Fruit fly (Drosophila melanogaster): ENCODE data around the gene alpha-Est1.

- TF ChIP-seq OdsH (GFP tag; optimal IDR thresholded peaks at IDR 0.05) (peak; percentile 57), tai (GFP tag; optimal IDR thresholded peaks at IDR 0.05) (no peak), Hr78 (GFP tag; optimal IDR thresholded peaks at IDR 0.05) (no peak), lola (GFP tag; optimal IDR thresholded peaks at IDR 0.05) (no peak), pan (optimal IDR thresholded peaks at IDR 0.05) (no peak), dsf (GFP tag; optimal IDR thresholded peaks at IDR 0.05; ENCODE audit: borderline replicate concordance) (no peak), br (GFP tag; optimal IDR thresholded peaks at IDR 0.05) (peak; percentile 10), Dfd (GFP tag; optimal IDR thresholded peaks at IDR 0.05) (no peak), Sp1 (GFP tag; optimal IDR thresholded peaks at IDR 0.05) (no peak), fru (GFP tag; optimal IDR thresholded peaks at IDR 0.05) (peak; percentile 47), h (GFP tag; optimal IDR thresholded peaks at IDR 0.05) (peak; percentile 63), Abd-B (GFP tag; optimal IDR thresholded peaks at IDR 0.05) (no peak), dmrt93B (GFP tag; optimal IDR thresholded peaks at IDR 0.05) (no peak)
These were observed 42.5 kb downstream of the alpha-Est1 start for dm6 chr3R:7506314-7506988.
